Fruit fly (Drosophila melanogaster) whole organism: ENCODE data around the gene sra.

Source experiments
- CG8478 ChIP-seq: fragments of >200 bp; optimal IDR thresholded peaks from 2 replicates; lab custom pipeline; 2018; ENCODE audit warnings: inconsistent platforms
- Dll ChIP-seq: fragments of >200 bp; optimal IDR thresholded peaks from 2 replicates; lab custom pipeline; 2017
- EcR ChIP-seq, 2 experiments: fragments of >200 bp; optimal IDR thresholded peaks; 2 replicates each; lab custom pipeline; 2017; ENCODE audit warnings: missing biosample characterization in 2 of 2, missing genetic modification characterization in 2 of 2, missing genetic modification reagents in 2 of 2
- pan ChIP-seq: fragments of >200 bp; optimal IDR thresholded peaks from 2 replicates; lab custom pipeline; 2017
- psq ChIP-seq: fragments of >200 bp; optimal IDR thresholded peaks from 2 replicates; lab custom pipeline; 2017
- usp ChIP-seq: fragments of >200 bp; optimal IDR thresholded peaks from 2 replicates; lab custom pipeline; 2017; ENCODE audit warnings: missing biosample characterization, missing genetic modification characterization, mixed read lengths

The sra gene

dm6 chr3R:16234745-16235149, 47.9 kb downstream of the sra start:
- TF ChIP-seq CG8478 = no peak
- no peak for TF ChIP-seq psq (lab: Kevin White, UChicago)
- TF ChIP-seq usp = no peak
- no peak for TF ChIP-seq EcR (GFP tag; optimal IDR thresholded peaks at IDR 0.05; lab: Kevin White, UChicago)
- TF ChIP-seq pan (lab: Kevin White, UChicago) = no peak

- TF ChIP-seq EcR (GFP tag; optimal IDR thresholded peaks at IDR 0.05; lab: Kevin White, UChicago) (peak in 1 of 2 experiments; percentile 86), pan (lab: Kevin White, UChicago) (no peak), Dll (peak; percentile 56)
Observed at dm6 chr3R:16235215-16235937, 48.6 kb downstream of the sra start.

DNA sequence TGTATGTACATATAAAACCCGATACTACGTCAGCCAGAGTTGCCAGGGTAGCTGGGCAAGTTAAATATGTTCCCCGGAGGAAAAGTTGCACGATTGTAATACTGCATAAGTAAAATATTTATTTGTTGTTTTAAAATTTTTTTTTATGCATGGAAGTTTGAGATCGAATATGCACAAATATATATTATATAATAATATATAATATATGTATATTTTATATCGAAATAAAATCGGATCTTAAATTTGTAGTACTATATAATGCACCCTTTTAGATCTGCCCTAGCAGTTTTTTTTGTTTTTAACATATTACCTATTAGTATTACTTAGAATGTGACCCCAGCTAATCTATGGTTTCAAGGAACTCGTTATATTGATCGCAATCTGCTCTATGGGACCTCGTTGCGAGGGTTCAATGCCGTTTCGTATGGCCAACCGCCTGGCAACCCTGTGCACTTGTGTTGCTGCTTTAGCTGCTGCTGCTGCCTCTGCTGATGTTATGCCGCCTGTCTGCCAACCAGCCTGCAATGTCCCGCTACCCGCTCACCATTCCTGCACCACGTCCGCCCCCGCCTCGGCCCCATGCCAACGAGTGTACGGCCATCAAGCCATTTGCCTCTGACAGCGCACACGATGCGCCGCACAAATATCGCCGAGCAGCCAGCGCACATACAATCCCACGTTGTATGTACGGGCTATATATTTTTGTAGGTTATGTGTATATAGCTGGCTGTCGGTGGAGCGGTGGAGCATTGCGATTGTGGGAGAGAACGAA, 49.3 kb downstream of the sra start:
- no peak for TF ChIP-seq usp
- no peak for TF ChIP-seq pan (lab: Kevin White, UChicago)
- peak in 1 of 2 experiments; percentile 82 for TF ChIP-seq EcR (GFP tag; optimal IDR thresholded peaks at IDR 0.05; lab: Kevin White, UChicago)
- TF ChIP-seq psq (lab: Kevin White, UChicago) = no peak
- no peak for TF ChIP-seq Dll
- TF ChIP-seq CG8478 = no peak

DNA sequence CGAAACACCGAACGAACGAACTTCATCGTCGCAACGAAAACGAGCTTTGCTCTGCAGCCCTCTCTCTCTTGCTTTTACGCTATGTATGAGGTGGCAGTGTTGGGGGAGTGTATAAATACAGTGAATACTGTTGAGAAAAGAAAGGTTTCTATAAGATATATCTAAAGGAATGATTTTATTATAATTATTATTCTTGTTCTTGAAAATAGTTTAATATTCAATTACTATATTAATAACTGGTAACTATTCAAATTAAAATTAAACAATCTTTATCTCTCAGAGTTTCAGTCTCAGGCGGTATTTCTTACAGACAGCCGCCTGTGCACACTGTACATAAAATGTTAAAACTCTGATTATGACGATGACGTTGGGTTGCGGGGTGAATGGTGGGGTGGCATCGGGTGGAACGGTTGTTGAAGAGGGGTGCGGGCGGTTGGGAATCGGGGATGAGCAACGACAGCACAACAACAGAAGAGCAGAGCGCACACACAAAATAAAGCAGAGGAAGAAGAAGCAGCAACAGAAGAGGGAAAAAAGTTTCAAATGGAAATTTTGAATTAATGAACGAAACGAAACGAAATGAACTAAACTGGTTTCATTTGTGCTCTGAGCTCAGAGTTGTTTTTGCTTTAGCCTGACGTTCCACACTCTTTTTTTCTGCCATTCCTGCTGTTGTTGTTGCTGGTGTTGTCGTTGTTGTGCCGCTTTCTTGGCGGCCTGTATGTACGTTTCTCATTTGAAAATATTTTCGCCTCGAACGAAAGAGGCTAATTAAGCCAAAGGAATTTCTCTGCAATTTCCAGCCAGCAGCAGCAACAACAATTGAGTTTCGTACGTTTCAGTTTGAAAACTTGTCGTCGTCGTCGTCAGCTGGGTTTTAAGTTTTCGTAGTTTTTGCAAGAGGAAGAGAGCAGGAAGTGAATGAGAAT, 50.2 kb downstream of the sra start:
- TF ChIP-seq EcR (GFP tag; optimal IDR thresholded peaks at IDR 0.05; lab: Kevin White, UChicago) (peak in 1 of 2 experiments; percentile 59), usp (no peak), Dll (no peak)

DNA sequence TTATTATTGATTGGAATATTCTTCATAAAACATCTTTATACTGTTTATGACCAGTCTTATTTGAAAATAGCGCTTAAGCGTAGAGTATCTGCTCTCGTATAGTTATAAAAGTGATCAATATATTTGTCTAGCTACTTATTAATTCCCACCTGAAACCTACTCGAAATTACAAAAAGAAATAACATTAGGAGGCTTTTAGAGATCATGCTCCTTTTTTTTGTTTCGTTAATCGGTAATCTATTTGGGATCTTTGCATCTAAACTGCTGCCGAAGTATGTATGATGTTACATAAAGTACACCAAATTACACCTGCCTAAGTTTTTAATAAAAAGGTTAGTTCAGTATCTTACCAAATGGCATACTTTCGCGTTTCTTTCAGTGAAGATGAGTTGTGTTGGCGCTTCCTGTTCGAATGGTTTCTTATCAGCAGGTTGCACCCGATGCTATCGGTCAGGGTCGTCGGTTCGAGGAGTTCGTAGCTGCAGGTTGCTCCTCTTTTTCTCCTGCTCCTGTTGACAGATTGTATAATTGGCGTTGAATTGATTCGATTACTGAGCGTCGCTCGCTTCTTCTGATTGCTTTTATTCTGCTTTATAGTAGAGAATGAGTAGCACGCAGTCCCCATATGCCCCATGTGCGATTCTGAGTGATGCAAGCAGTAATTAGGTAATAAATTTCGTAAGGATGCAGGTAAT, 51.4 kb downstream of the sra start:
- TF ChIP-seq EcR (GFP tag; optimal IDR thresholded peaks at IDR 0.05; lab: Kevin White, UChicago) = peak; percentile 55 to 65
- TF ChIP-seq psq (lab: Kevin White, UChicago) = no peak
- TF ChIP-seq pan (lab: Kevin White, UChicago) = no peak
- no peak for TF ChIP-seq usp

DNA sequence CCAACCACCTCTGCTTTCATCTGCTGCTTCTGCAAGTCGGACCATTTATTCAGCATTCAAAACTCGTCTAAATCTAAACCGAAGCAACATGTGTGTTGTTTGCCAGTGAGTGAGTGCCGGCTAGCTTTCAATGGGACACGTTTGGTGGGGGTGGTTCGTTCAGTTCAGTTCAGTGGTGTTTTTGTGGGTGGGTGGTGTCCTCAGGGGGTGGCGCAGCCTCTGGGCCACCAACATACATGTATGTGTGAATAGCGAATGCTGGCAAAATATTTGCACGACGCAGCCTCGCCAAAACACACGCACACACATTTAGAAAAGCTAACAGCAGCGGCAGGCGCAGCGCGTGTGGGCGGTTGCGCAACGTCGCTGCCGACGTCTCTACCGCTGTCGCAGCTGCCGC, 52.5 kb downstream of the sra start:
- TF ChIP-seq psq (lab: Kevin White, UChicago) = no peak
- no peak for TF ChIP-seq EcR (GFP tag; optimal IDR thresholded peaks at IDR 0.05; lab: Kevin White, UChicago)
- no peak for TF ChIP-seq CG8478
- TF ChIP-seq Dll = no peak
- no peak for TF ChIP-seq pan (lab: Kevin White, UChicago)
- TF ChIP-seq usp = no peak

DNA sequence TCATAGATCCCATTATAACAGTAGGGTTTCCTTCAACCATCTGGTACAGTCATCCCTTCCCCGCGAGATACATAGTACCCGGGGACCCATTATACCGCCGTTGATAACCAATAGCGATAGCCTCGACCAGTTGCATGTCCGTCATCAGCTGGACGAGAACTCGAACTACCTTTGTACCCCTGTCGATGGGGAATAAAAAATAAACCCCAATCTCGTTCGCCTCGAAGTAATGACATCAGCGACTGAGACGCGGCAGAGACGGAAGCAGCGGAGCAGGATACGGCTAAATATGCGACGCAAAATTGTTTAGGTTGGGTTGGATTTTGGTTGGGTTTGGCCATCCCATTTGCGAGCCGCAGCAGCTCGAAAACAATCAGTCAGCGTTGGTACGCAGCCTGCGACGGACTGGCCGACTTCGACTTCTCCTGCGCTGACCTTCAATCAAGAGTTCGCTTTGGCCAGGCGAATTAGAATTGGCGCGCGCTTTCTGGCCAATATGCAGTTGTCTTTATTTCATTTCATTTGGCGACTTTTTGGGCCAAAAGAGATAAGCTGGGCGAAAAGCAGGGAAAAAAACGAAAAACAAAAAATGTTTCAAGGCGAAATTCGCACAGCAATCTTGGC, 53.8 kb downstream of the sra start:
- TF ChIP-seq usp = no peak
- TF ChIP-seq Dll = no peak
- TF ChIP-seq pan (lab: Kevin White, UChicago) = no peak
- TF ChIP-seq psq (lab: Kevin White, UChicago) = no peak
- TF ChIP-seq EcR (GFP tag; optimal IDR thresholded peaks at IDR 0.05; lab: Kevin White, UChicago) = no peak
- TF ChIP-seq CG8478 = no peak

dm6 chr3R:16241102-16241779, 54.4 kb downstream of the sra start:
- TF ChIP-seq pan (lab: Kevin White, UChicago) (no peak), Dll (peak; percentile 46), EcR (GFP tag; optimal IDR thresholded peaks at IDR 0.05; lab: Kevin White, UChicago) (no peak)

DNA sequence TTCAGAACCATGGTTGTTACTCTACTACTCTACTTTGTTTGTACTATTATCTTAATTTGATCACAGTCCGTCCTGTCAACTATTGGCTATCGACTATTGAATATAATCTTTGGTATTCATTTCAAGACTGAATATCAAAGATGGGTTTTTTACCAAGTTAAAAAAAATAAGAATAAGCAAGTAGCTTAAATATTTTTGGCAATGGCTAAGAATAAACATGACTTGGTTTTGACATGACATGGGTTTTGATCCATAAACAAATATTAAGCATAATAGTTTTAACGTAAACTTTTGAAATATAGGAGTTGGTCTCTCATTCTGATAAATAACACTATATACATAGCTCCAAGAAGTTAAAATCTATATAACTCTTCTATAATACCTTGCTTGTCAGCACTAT, 55.0 kb downstream of the sra start:
- no peak for TF ChIP-seq pan (lab: Kevin White, UChicago)
- no peak for TF ChIP-seq EcR (GFP tag; optimal IDR thresholded peaks at IDR 0.05; lab: Kevin White, UChicago)
- no peak for TF ChIP-seq CG8478
- no peak for TF ChIP-seq Dll
- no peak for TF ChIP-seq usp
- no peak for TF ChIP-seq psq (lab: Kevin White, UChicago)

- TF ChIP-seq usp (no peak), EcR (GFP tag; optimal IDR thresholded peaks at IDR 0.05; lab: Kevin White, UChicago) (peak in 1 of 2 experiments; percentile 44), psq (lab: Kevin White, UChicago) (no peak), CG8478 (peak; percentile 91), Dll (peak; percentile 97)
Observed at dm6 chr3R:16242461-16242934, 55.7 kb downstream of the sra start.
